Fruit fly (Drosophila melanogaster) whole organism, embryonic: Measurements from ENCODE around the gene rempA.

Experiments
- Atf6 ChIP-seq: fragments of 200-800 bp; sonication (Bioruptor generic); IDR thresholded peaks from 2 replicates; pipeline ENCODE4 v1.3.6; 2022; ENCODE audit warnings: missing biosample characterization, missing genetic modification characterization
- BtbVII ChIP-seq: fragments of 200-800 bp; sonication (Bioruptor generic); optimal IDR thresholded peaks from 3 replicates; lab custom pipeline; 2017; ENCODE audit warnings: missing biosample characterization, mild to moderate bottlenecking, missing genetic modification characterization
- CG11398 ChIP-seq: fragments of 200-800 bp; sonication (Bioruptor generic); optimal IDR thresholded peaks from 2 replicates; lab custom pipeline; 2016; ENCODE audit warnings: missing biosample characterization, missing genetic modification characterization
- CG11456 ChIP-seq: fragments of 200-800 bp; sonication (Bioruptor generic); IDR thresholded peaks from 3 replicates; pipeline ENCODE4 v1.3.6; 2022; ENCODE audit warnings: missing biosample characterization, missing genetic modification characterization
- CG12299 ChIP-seq: fragments of 200-800 bp; sonication (Bioruptor generic); optimal IDR thresholded peaks from 2 replicates; lab custom pipeline; 2018; ENCODE audit warnings: missing biosample characterization, mild to moderate bottlenecking, missing genetic modification characterization
- CG12391 ChIP-seq: fragments of 200-800 bp; sonication (Bioruptor generic); optimal IDR thresholded peaks from 3 replicates; lab custom pipeline; 2018; ENCODE audit warnings: missing biosample characterization, mild to moderate bottlenecking, missing genetic modification characterization, moderate library complexity
- CG12769 ChIP-seq: fragments of 200-800 bp; sonication (Bioruptor generic); optimal IDR thresholded peaks from 2 replicates; lab custom pipeline; 2019; ENCODE audit warnings: missing biosample characterization, mild to moderate bottlenecking, missing genetic modification characterization, moderate library complexity
- CG13775 ChIP-seq: fragments of 200-800 bp; sonication (Bioruptor generic); optimal IDR thresholded peaks from 3 replicates; lab custom pipeline; 2017; ENCODE audit warnings: missing biosample characterization, mild to moderate bottlenecking, missing genetic modification characterization
- CG13894 ChIP-seq: fragments of 200-800 bp; sonication (Bioruptor generic); optimal IDR thresholded peaks from 3 replicates; lab custom pipeline; 2018; ENCODE audit warnings: missing biosample characterization, mild to moderate bottlenecking, missing genetic modification characterization, moderate library complexity
- CG1529 ChIP-seq: fragments of 200-800 bp; sonication (Bioruptor generic); optimal IDR thresholded peaks from 3 replicates; lab custom pipeline; 2018; ENCODE audit warnings: missing biosample characterization, missing genetic modification characterization
- CG16863 ChIP-seq: fragments of 200-800 bp; sonication (Bioruptor generic); optimal IDR thresholded peaks from 3 replicates; lab custom pipeline; 2016; ENCODE audit warnings: missing biosample characterization, missing genetic modification characterization
- CG17186 ChIP-seq: fragments of 200-800 bp; sonication (Bioruptor generic); optimal IDR thresholded peaks from 3 replicates; lab custom pipeline; 2017; ENCODE audit warnings: missing biosample characterization, missing genetic modification reagents, missing genetic modification characterization
- CG17829 ChIP-seq: fragments of 200-800 bp; optimal IDR thresholded peaks from 2 replicates; lab custom pipeline; 2019; ENCODE audit warnings: missing biosample characterization, mild to moderate bottlenecking, missing genetic modification characterization, moderate library complexity
- CG17912 ChIP-seq: fragments of 200-800 bp; sonication (Bioruptor generic); optimal IDR thresholded peaks from 2 replicates; lab custom pipeline; 2018; ENCODE audit warnings: missing biosample characterization, mild to moderate bottlenecking, missing genetic modification characterization
- CG1792 ChIP-seq: fragments of 200-800 bp; sonication (Bioruptor generic); optimal IDR thresholded peaks from 2 replicates; lab custom pipeline; 2016; ENCODE audit warnings: missing biosample characterization, missing genetic modification characterization
- CG42726 ChIP-seq: fragments of 200-800 bp; sonication (Bioruptor generic); IDR thresholded peaks from 2 replicates; pipeline ENCODE4 v1.3.6; 2022; ENCODE audit warnings: missing biosample characterization, missing genetic modification characterization; ENCODE audit not compliant: partially characterized antibody
- CG4617 ChIP-seq: fragments of 200-800 bp; sonication (Bioruptor generic); optimal IDR thresholded peaks from 3 replicates; lab custom pipeline; 2016; ENCODE audit warnings: missing biosample characterization, missing genetic modification characterization, borderline replicate concordance
- CG4854 ChIP-seq: fragments of 200-800 bp; sonication (Bioruptor generic); optimal IDR thresholded peaks from 2 replicates; lab custom pipeline; 2016; ENCODE audit warnings: missing biosample characterization, missing genetic modification characterization, inconsistent platforms
- CTCF ChIP-seq: fragments of 200-800 bp; sonication (Bioruptor generic); optimal IDR thresholded peaks from 2 replicates; lab custom pipeline; 2017; ENCODE audit warnings: missing biosample characterization, mild to moderate bottlenecking, missing genetic modification characterization, moderate library complexity
- Doc2 ChIP-seq: fragments of 200-800 bp; sonication (Bioruptor generic); IDR thresholded peaks from 2 replicates; pipeline ENCODE4 v1.3.6; 2022; ENCODE audit warnings: missing biosample characterization, missing genetic modification characterization
- E2f2 ChIP-seq: fragments of 200-800 bp; sonication (Bioruptor generic); IDR thresholded peaks from 2 replicates; pipeline ENCODE4 v1.3.6; 2022; ENCODE audit warnings: missing biosample characterization, missing genetic modification characterization
- Fer1 ChIP-seq: fragments of 200-800 bp; sonication (Bioruptor generic); optimal IDR thresholded peaks from 2 replicates; lab custom pipeline; 2017; ENCODE audit warnings: missing biosample characterization, mild to moderate bottlenecking, missing genetic modification characterization
- Hr3 ChIP-seq: fragments of 200-800 bp; sonication (Bioruptor generic); optimal IDR thresholded peaks from 3 replicates; lab custom pipeline; 2016; ENCODE audit warnings: missing biosample characterization, missing genetic modification characterization
- MBD-R2 ChIP-seq: fragments of 200-800 bp; sonication (Bioruptor generic); IDR thresholded peaks from 2 replicates; pipeline ENCODE4 v1.3.6; 2022; ENCODE audit warnings: missing biosample characterization, missing genetic modification characterization
- Mes4 ChIP-seq: fragments of 200-800 bp; sonication (Bioruptor generic); optimal IDR thresholded peaks from 2 replicates; lab custom pipeline; 2016; ENCODE audit warnings: missing biosample characterization, missing genetic modification characterization
- NK7.1 ChIP-seq: fragments of 200-800 bp; sonication (Bioruptor generic); optimal IDR thresholded peaks from 3 replicates; lab custom pipeline; 2016; ENCODE audit warnings: missing biosample characterization, missing genetic modification characterization
- Optix ChIP-seq: fragments of 200-800 bp; sonication (Bioruptor generic); IDR thresholded peaks from 3 replicates; pipeline ENCODE4 v1.3.6; 2022; ENCODE audit warnings: missing biosample characterization, missing genetic modification characterization
- Rx ChIP-seq: fragments of 200-800 bp; sonication (Bioruptor generic); IDR thresholded peaks from 2 replicates; pipeline ENCODE4 v1.3.6; 2022; ENCODE audit warnings: missing biosample characterization, missing genetic modification characterization
- Side ChIP-seq: fragments of 200-800 bp; sonication (Bioruptor generic); optimal IDR thresholded peaks from 2 replicates; lab custom pipeline; 2016; ENCODE audit warnings: missing biosample characterization, missing genetic modification characterization
- Sry-δ ChIP-seq: fragments of 200-800 bp; sonication (Bioruptor generic); optimal IDR thresholded peaks from 2 replicates; lab custom pipeline; 2016; ENCODE audit warnings: missing biosample characterization, missing genetic modification characterization
- Trl ChIP-seq, 3 experiments: fragments of >200 bp in 2 of 3; fragments of 200-800 bp in 1 of 3; sonication (Bioruptor generic) in 1 of 3; optimal IDR thresholded peaks; 2 replicates in 1 of 3; 3 replicates in 2 of 3; lab custom pipeline; 2016 to 2017; ENCODE audit warnings: missing biosample characterization in 1 of 3, missing genetic modification characterization in 1 of 3
- bab2 ChIP-seq: fragments of 200-800 bp; sonication (Bioruptor generic); optimal IDR thresholded peaks from 2 replicates; lab custom pipeline; 2016; ENCODE audit warnings: missing biosample characterization, missing genetic modification characterization
- bcd ChIP-seq: fragments of 200-800 bp; sonication (Bioruptor generic); optimal IDR thresholded peaks from 2 replicates; lab custom pipeline; 2017; ENCODE audit warnings: missing biosample characterization, mild to moderate bottlenecking, missing genetic modification characterization
- cad ChIP-seq: fragments of >200 bp; optimal IDR thresholded peaks from 2 replicates; lab custom pipeline; 2017; ENCODE audit warnings: missing biosample characterization, missing genetic modification characterization
- cas ChIP-seq: fragments of 200-800 bp; sonication (Bioruptor generic); IDR thresholded peaks from 2 replicates; pipeline ENCODE4 v1.3.6; 2022; ENCODE audit warnings: missing biosample characterization, missing genetic modification characterization
- chn ChIP-seq: fragments of 200-800 bp; sonication (Bioruptor generic); optimal IDR thresholded peaks from 2 replicates; lab custom pipeline; 2016; ENCODE audit warnings: missing biosample characterization, missing genetic modification characterization
- crc ChIP-seq: fragments of 200-800 bp; sonication (Bioruptor generic); optimal IDR thresholded peaks from 2 replicates; lab custom pipeline; 2016; ENCODE audit warnings: missing biosample characterization, missing genetic modification characterization
- crol ChIP-seq: fragments of 200-800 bp; sonication (Bioruptor generic); IDR thresholded peaks from 2 replicates; pipeline ENCODE4 v1.3.6; 2022; ENCODE audit warnings: missing biosample characterization, missing genetic modification characterization
- da ChIP-seq: fragments of 200-800 bp; sonication (Bioruptor generic); optimal IDR thresholded peaks from 2 replicates; lab custom pipeline; 2016; ENCODE audit warnings: missing biosample characterization, missing genetic modification characterization
- gcm ChIP-seq: fragments of 200-800 bp; sonication (Bioruptor generic); optimal IDR thresholded peaks from 2 replicates; lab custom pipeline; 2019; ENCODE audit warnings: missing biosample characterization, mild to moderate bottlenecking, missing genetic modification characterization, moderate library complexity
- onecut ChIP-seq: fragments of 200-800 bp; sonication (Bioruptor generic); IDR thresholded peaks from 2 replicates; pipeline ENCODE4 v1.3.6; 2022; ENCODE audit warnings: missing biosample characterization, missing genetic modification characterization
- pfk ChIP-seq: fragments of 200-800 bp; sonication (Bioruptor generic); optimal IDR thresholded peaks from 2 replicates; lab custom pipeline; 2018; ENCODE audit warnings: missing biosample characterization, mild to moderate bottlenecking, missing genetic modification characterization, moderate library complexity
- salm ChIP-seq: fragments of 200-800 bp; sonication (Bioruptor generic); optimal IDR thresholded peaks from 2 replicates; lab custom pipeline; 2018; ENCODE audit warnings: missing biosample characterization, mild to moderate bottlenecking, missing genetic modification characterization
- sens ChIP-seq: fragments of 200-800 bp; sonication (Bioruptor generic); peaks from one replicate; lab custom pipeline; 2016; ENCODE audit warnings: missing biosample characterization, missing genetic modification characterization
- shn ChIP-seq: fragments of 200-800 bp; sonication (Bioruptor generic); optimal IDR thresholded peaks from 3 replicates; lab custom pipeline; 2016; ENCODE audit warnings: missing biosample characterization, missing genetic modification characterization
- stwl ChIP-seq: fragments of 200-800 bp; sonication (Bioruptor generic); optimal IDR thresholded peaks from 3 replicates; lab custom pipeline; 2018; ENCODE audit warnings: missing biosample characterization, mild to moderate bottlenecking, missing genetic modification characterization, moderate library complexity
- trem ChIP-seq: fragments of 200-800 bp; optimal IDR thresholded peaks from 3 replicates; lab custom pipeline; 2019; ENCODE audit warnings: missing biosample characterization, mild to moderate bottlenecking, missing genetic modification characterization, moderate library complexity
- usp ChIP-seq: fragments of >200 bp; optimal IDR thresholded peaks from 2 replicates; lab custom pipeline; 2017; ENCODE audit warnings: missing biosample characterization, missing genetic modification characterization
- vfl ChIP-seq: fragments of 200-800 bp; sonication (Bioruptor generic); optimal IDR thresholded peaks from 2 replicates; lab custom pipeline; 2016; ENCODE audit warnings: missing biosample characterization, missing genetic modification characterization
- vvl ChIP-seq: fragments of 200-800 bp; sonication (Bioruptor generic); IDR thresholded peaks from 2 replicates; pipeline ENCODE4 v1.3.6; 2022; ENCODE audit warnings: missing biosample characterization, missing genetic modification characterization
- wek ChIP-seq: fragments of 200-800 bp; sonication (Bioruptor generic); optimal IDR thresholded peaks from 3 replicates; lab custom pipeline; 2018; ENCODE audit warnings: missing biosample characterization, mild to moderate bottlenecking, missing genetic modification characterization, moderate library complexity
- yki ChIP-seq: fragments of >200 bp; optimal IDR thresholded peaks from 3 replicates; lab custom pipeline; 2018

Gene rempA

dm6 chr2L:542338-542967, 17.7 kb downstream of the rempA start, which contains the start of gene lwr (continued):
- no peak for TF ChIP-seq shn (GFP tag; lab: Kevin White, UChicago)
- TF ChIP-seq CG11398 = no peak
- TF ChIP-seq Trl (optimal IDR thresholded peaks at IDR 0.05; lab: Kevin White, UChicago) = no peak
- TF ChIP-seq Trl (GFP tag; optimal IDR thresholded peaks at IDR 0.05; lab: Kevin White, UChicago) = no peak
- TF ChIP-seq Rx (GFP tag; lab: Robert Waterston, UW) = no peak
- no peak for TF ChIP-seq CG1529 (GFP tag; lab: Kevin White, UChicago)
- no peak for TF ChIP-seq CG1792
- no peak for TF ChIP-seq cad (GFP tag; lab: Kevin White, UChicago)
- TF ChIP-seq sens (GFP tag; lab: Kevin White, UChicago) = peak; percentile 65
- TF ChIP-seq pfk (GFP tag; lab: Kevin White, UChicago) = no peak
- peak; percentile 70 for TF ChIP-seq stwl (tag; lab: Kevin White, UChicago)
- TF ChIP-seq Mes4 = no peak
- TF ChIP-seq Doc2 (GFP tag; lab: Robert Waterston, UW) = no peak
- TF ChIP-seq CG4854 (GFP tag; lab: Kevin White, UChicago) = no peak
- peak; percentile 90 for TF ChIP-seq CG4617 (GFP tag; lab: Kevin White, UChicago)
- no peak for TF ChIP-seq onecut
- TF ChIP-seq MBD-R2 (GFP tag; lab: Robert Waterston, UW) = peak; percentile 62
- TF ChIP-seq vvl = no peak
- no peak for TF ChIP-seq bcd (GFP tag; lab: Kevin White, UChicago)
- peak; percentile 2 for TF ChIP-seq CG17186 (GFP tag; lab: Kevin White, UChicago)
- no peak for TF ChIP-seq crc
- TF ChIP-seq CG11456 (GFP tag; lab: Robert Waterston, UW) = no peak
- no peak for TF ChIP-seq CG16863 (GFP tag; lab: Kevin White, UChicago)
- no peak for TF ChIP-seq CG13894 (tag; lab: Kevin White, UChicago)
- TF ChIP-seq CG17912 (GFP tag; lab: Kevin White, UChicago) = no peak
- no peak for TF ChIP-seq yki (lab: Kevin White, UChicago)
- TF ChIP-seq bab2 (GFP tag; lab: Kevin White, UChicago) = no peak
- no peak for TF ChIP-seq CG12769 (tag; lab: Kevin White, UChicago)
- no peak for TF ChIP-seq CTCF (GFP tag; lab: Kevin White, UChicago)
- peak; percentile 75 for TF ChIP-seq E2f2 (GFP tag; lab: Robert Waterston, UW)
- peak; percentile 47; the same call in 1 of the 2 replicates for TF ChIP-seq CG42726 (GFP tag; lab: Robert Waterston, UW)
- TF ChIP-seq BtbVII (GFP tag; lab: Kevin White, UChicago) = no peak
- no peak for TF ChIP-seq crol (GFP tag; lab: Robert Waterston, UW)
- peak; percentile 60 for TF ChIP-seq Sry-δ (GFP tag; lab: Kevin White, UChicago)
- TF ChIP-seq CG17829 (tag; lab: Kevin White, UChicago) = peak; percentile 22
- TF ChIP-seq chn (GFP tag; lab: Kevin White, UChicago) = no peak
- TF ChIP-seq Side (GFP tag; lab: Kevin White, UChicago) = no peak
- no peak for TF ChIP-seq CG12299 (tag; lab: Kevin White, UChicago)
- no peak for TF ChIP-seq gcm (GFP tag; lab: Kevin White, UChicago)
- TF ChIP-seq CG12391 = peak; percentile 16
- no peak for TF ChIP-seq Atf6
- TF ChIP-seq Optix = no peak
- TF ChIP-seq usp (GFP tag; lab: Kevin White, UChicago) = no peak
- TF ChIP-seq wek (GFP tag; lab: Kevin White, UChicago) = no peak
- TF ChIP-seq CG13775 = no peak
- TF ChIP-seq salm = no peak
- no peak for TF ChIP-seq da (GFP tag; lab: Kevin White, UChicago)
- no peak for TF ChIP-seq NK7.1 (GFP tag; lab: Kevin White, UChicago)
- TF ChIP-seq vfl (GFP tag; lab: Kevin White, UChicago) = no peak
- TF ChIP-seq Hr3 (GFP tag; lab: Kevin White, UChicago) = no peak
- TF ChIP-seq cas (GFP tag; lab: Robert Waterston, UW) = no peak
- peak; percentile 48 for TF ChIP-seq trem
- TF ChIP-seq Fer1 (GFP tag; lab: Kevin White, UChicago) = no peak
